Worm (Caenorhabditis elegans): ENCODE measurements around the gene F38A1.6.

Gene F38A1.6

ce11 chrIV:1274583-1274982 is 22.9 kb downstream of the F38A1.6 start, which contains the start of gene C09E9.1:
Gene C09E9.1 (plus strand): TSS chrIV:1274868.
- TF ChIP-seq unc-62 (GFP tag; optimal IDR thresholded peaks at IDR 0.05) (no peak), hmg-11 (tag; optimal IDR thresholded peaks at IDR 0.05) (peak; percentile 80), sea-2 (GFP tag; optimal IDR thresholded peaks at IDR 0.05) (no peak), elt-1 (tag; optimal IDR thresholded peaks at IDR 0.05) (no peak), nhr-25 (tag; optimal IDR thresholded peaks at IDR 0.05) (peak; percentile 14), lin-39 (tag; optimal IDR thresholded peaks at IDR 0.05) (peak; percentile 63), ZK546.5 (tag; optimal IDR thresholded peaks at IDR 0.05) (no peak), pha-4 (tag; optimal IDR thresholded peaks at IDR 0.05) (peak; percentile 39), skn-1 (tag; optimal IDR thresholded peaks at IDR 0.05) (peak; percentile 42), lin-15B (tag; optimal IDR thresholded peaks at IDR 0.05) (peak; percentile 88), fkh-10 (GFP tag; optimal IDR thresholded peaks at IDR 0.05) (peak; percentile 8), daf-12 (tag; optimal IDR thresholded peaks at IDR 0.05) (no peak), aly-2 (tag; optimal IDR thresholded peaks at IDR 0.05) (no peak), jun-1 (tag; optimal IDR thresholded peaks at IDR 0.05) (peak; percentile 62), snpc-4 (tag; optimal IDR thresholded peaks at IDR 0.05) (peak; percentile 15), nfya-1 (tag; optimal IDR thresholded peaks at IDR 0.05; ENCODE audit: insufficient read depth) (peak; percentile 79), mdl-1 (tag; optimal IDR thresholded peaks at IDR 0.05) (peak; percentile 97), nhr-67 (tag; optimal IDR thresholded peaks at IDR 0.05) (no peak), ceh-28 (tag; optimal IDR thresholded peaks at IDR 0.05) (peak; percentile 61), nhr-23 (tag; optimal IDR thresholded peaks at IDR 0.05) (peak; percentile 6), ceh-82 (tag; optimal IDR thresholded peaks at IDR 0.05) (no peak), elt-2 (tag; optimal IDR thresholded peaks at IDR 0.05) (peak; percentile 72)

- TF ChIP-seq aly-2 (tag; optimal IDR thresholded peaks at IDR 0.05) (no peak), mdl-1 (tag; optimal IDR thresholded peaks at IDR 0.05) (no peak), snpc-4 (tag; optimal IDR thresholded peaks at IDR 0.05) (no peak), tbx-2 (tag; optimal IDR thresholded peaks at IDR 0.05) (no peak), ZK546.5 (tag; optimal IDR thresholded peaks at IDR 0.05) (no peak), fkh-10 (GFP tag; optimal IDR thresholded peaks at IDR 0.05) (no peak), fkh-2 (tag; optimal IDR thresholded peaks at IDR 0.05) (no peak), nhr-28 (tag; optimal IDR thresholded peaks at IDR 0.05) (no peak), lin-39 (tag; optimal IDR thresholded peaks at IDR 0.05) (no peak), ama-1 (optimal IDR thresholded peaks at IDR 0.05) (no peak), elt-3 (tag; optimal IDR thresholded peaks at IDR 0.05) (no peak), nhr-237 (tag; optimal IDR thresholded peaks at IDR 0.05) (no peak), pha-4 (tag; optimal IDR thresholded peaks at IDR 0.05) (no peak), mml-1 (tag; optimal IDR thresholded peaks at IDR 0.05) (no peak), elt-2 (tag; optimal IDR thresholded peaks at IDR 0.05) (no peak), hmg-11 (tag; optimal IDR thresholded peaks at IDR 0.05) (no peak), zag-1 (tag; optimal IDR thresholded peaks at IDR 0.05) (no peak), ceh-82 (tag; optimal IDR thresholded peaks at IDR 0.05) (no peak), ceh-28 (tag; optimal IDR thresholded peaks at IDR 0.05) (no peak), unc-62 (GFP tag; optimal IDR thresholded peaks at IDR 0.05) (no peak)
These were observed 24.2 kb downstream of the F38A1.6 start for ce11 chrIV:1275910-1276309.

- no peak for TF ChIP-seq egl-5 (tag; optimal IDR thresholded peaks at IDR 0.05)
- TF ChIP-seq ama-1 (optimal IDR thresholded peaks at IDR 0.05): no peak
- no peak for TF ChIP-seq ztf-11 (tag; optimal IDR thresholded peaks at IDR 0.05)
- no peak for TF ChIP-seq nhr-76 (tag; optimal IDR thresholded peaks at IDR 0.05)
- no peak for TF ChIP-seq nhr-28 (tag; optimal IDR thresholded peaks at IDR 0.05)
- TF ChIP-seq nhr-25 (tag; optimal IDR thresholded peaks at IDR 0.05): no peak
- TF ChIP-seq jun-1 (tag; optimal IDR thresholded peaks at IDR 0.05): no peak
- TF ChIP-seq sea-2 (GFP tag; optimal IDR thresholded peaks at IDR 0.05): no peak
- no peak for TF ChIP-seq eor-1 (tag; optimal IDR thresholded peaks at IDR 0.05)
- no peak for TF ChIP-seq nhr-237 (tag; optimal IDR thresholded peaks at IDR 0.05)
These were observed 25.4 kb downstream of the F38A1.6 start for ce11 chrIV:1277067-1277466.

DNA sequence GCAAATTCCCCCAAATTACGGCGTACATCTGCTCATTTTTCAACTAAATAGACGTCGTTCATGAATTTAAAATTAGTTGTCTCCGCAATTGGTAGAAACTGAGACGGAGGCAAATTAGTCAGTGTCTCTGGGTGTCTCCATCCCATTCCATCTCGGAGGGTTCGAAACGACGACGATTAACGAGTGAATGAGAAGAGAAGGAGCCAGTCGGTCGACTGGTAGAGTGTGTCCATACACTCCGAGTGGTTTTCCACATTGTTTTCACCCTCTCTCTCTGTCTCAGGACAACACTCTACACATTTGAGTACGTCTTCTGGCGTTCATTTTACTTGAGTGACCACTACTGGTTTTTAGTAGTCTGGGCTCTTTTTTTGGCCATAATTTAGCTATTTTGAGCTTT is 27.3 kb downstream of the F38A1.6 start:
- TF ChIP-seq egl-5 (tag; optimal IDR thresholded peaks at IDR 0.05): peak; percentile 78
- TF ChIP-seq ZK546.5 (tag; optimal IDR thresholded peaks at IDR 0.05): no peak
- no peak for TF ChIP-seq ztf-4 (tag; optimal IDR thresholded peaks at IDR 0.05)
- no peak for TF ChIP-seq mml-1 (tag; optimal IDR thresholded peaks at IDR 0.05)
- TF ChIP-seq lin-15B (tag; optimal IDR thresholded peaks at IDR 0.05): peak; percentile 9
- TF ChIP-seq lin-39 (tag; optimal IDR thresholded peaks at IDR 0.05): peak; percentile 85

Measured in whole organism, L3 larva.